Worm (Caenorhabditis elegans) whole organism, L1 larva: ENCODE data around the gene pcn-1.

Experiments
- C16A3.4 ChIP-seq: fragments of 150-350 bp; optimal IDR thresholded peaks from 2 replicates; lab custom pipeline; 2014; ENCODE audit warnings: missing biosample characterization, missing genetic modification characterization
- F16B12.6 ChIP-seq: fragments of 150-350 bp; optimal IDR thresholded peaks from 2 replicates; lab custom pipeline; 2014; ENCODE audit warnings: missing biosample characterization, missing genetic modification characterization
- aly-2 ChIP-seq: fragments of 150-350 bp; optimal IDR thresholded peaks from 2 replicates; lab custom pipeline; 2014; ENCODE audit warnings: missing biosample characterization, missing genetic modification characterization
- ceh-63 ChIP-seq: fragments of 200-800 bp; sonication (Bioruptor generic); optimal IDR thresholded peaks from 2 replicates; lab custom pipeline; 2018; ENCODE audit warnings: mild to moderate bottlenecking, missing genetic modification characterization, missing compliant biosample characterization
- ceh-8 ChIP-seq: fragments of 200-800 bp; sonication (Bioruptor generic); optimal IDR thresholded peaks from 2 replicates; lab custom pipeline; 2018; ENCODE audit warnings: mild to moderate bottlenecking, missing genetic modification characterization, moderate library complexity, missing compliant biosample characterization
- ceh-82 ChIP-seq, 3 experiments: fragments of 150-350 bp in 1 of 3; sonication (generic microtip) in 2 of 3; optimal IDR thresholded peaks; 2 replicates each; lab custom pipeline; 2014 to 2017; ENCODE audit warnings: missing biosample characterization in 3 of 3, missing genetic modification characterization in 3 of 3
- ceh-88 ChIP-seq: fragments of 200-800 bp; sonication (Bioruptor generic); IDR thresholded peaks from 2 replicates; pipeline ENCODE4 v1.3.6; 2022; ENCODE audit warnings: missing genetic modification characterization, missing compliant biosample characterization
- dpl-1 ChIP-seq, 3 experiments: fragments of 150-350 bp in 2 of 3; sonication (generic microtip) in 1 of 3; optimal IDR thresholded peaks; 2 replicates each; lab custom pipeline; 2014 to 2017; ENCODE audit warnings: missing biosample characterization in 3 of 3, missing genetic modification characterization in 3 of 3, missing genetic modification reagents in 3 of 3
- efl-1 ChIP-seq, 4 experiments: fragments of 150-350 bp; optimal IDR thresholded peaks in 3 of 4; peaks in 1 of 4; 1 replicate in 1 of 4; 2 replicates in 3 of 4; lab custom pipeline; 2014; ENCODE audit warnings: missing biosample characterization in 2 of 4, missing genetic modification characterization in 2 of 4, missing genetic modification reagents in 2 of 4
- efl-3 ChIP-seq: fragments of 200-800 bp; sonication (Bioruptor generic); optimal IDR thresholded peaks from 2 replicates; lab custom pipeline; 2018; ENCODE audit warnings: mild to moderate bottlenecking, missing genetic modification characterization, missing compliant biosample characterization
- elt-3 ChIP-seq, 6 experiments: fragments of 150-350 bp in 1 of 6; sonication (generic microtip); optimal IDR thresholded peaks; 2 replicates each; lab custom pipeline; 2017 to 2018; ENCODE audit warnings: missing biosample characterization in 6 of 6, missing genetic modification characterization in 6 of 6, inconsistent platforms in 1 of 6
- fkh-4 ChIP-seq: sonication (generic microtip); optimal IDR thresholded peaks from 2 replicates; lab custom pipeline; 2016; ENCODE audit warnings: missing compliant biosample characterization, missing genetic modification characterization, borderline replicate concordance
- fkh-8 ChIP-seq: sonication (generic microtip); optimal IDR thresholded peaks from 2 replicates; lab custom pipeline; 2016; ENCODE audit warnings: mild to moderate bottlenecking, missing genetic modification characterization, missing compliant biosample characterization
- fos-1 ChIP-seq: fragments of 150-350 bp; optimal IDR thresholded peaks from 2 replicates; lab custom pipeline; 2014; ENCODE audit warnings: missing biosample characterization, missing genetic modification characterization
- grh-1 ChIP-seq: fragments of 200-800 bp; sonication (Bioruptor generic); IDR thresholded peaks from 2 replicates; pipeline ENCODE4 v1.3.6; 2022; ENCODE audit warnings: missing genetic modification reagents, missing genetic modification characterization, missing compliant biosample characterization
- jun-1 ChIP-seq: fragments of 150-350 bp; optimal IDR thresholded peaks from 2 replicates; lab custom pipeline; 2014; ENCODE audit warnings: missing biosample characterization, missing genetic modification reagents, missing genetic modification characterization
- lin-13 ChIP-seq: fragments of 150-350 bp; optimal IDR thresholded peaks from 2 replicates; lab custom pipeline; 2014; ENCODE audit warnings: missing biosample characterization, missing genetic modification reagents, missing genetic modification characterization
- lin-14 ChIP-seq: fragments of 200-800 bp; sonication (Bioruptor generic); optimal IDR thresholded peaks from 2 replicates; lab custom pipeline; 2018; ENCODE audit warnings: mild to moderate bottlenecking, missing genetic modification characterization, moderate library complexity, missing compliant biosample characterization
- lin-39 ChIP-seq: fragments of 150-350 bp; optimal IDR thresholded peaks from 2 replicates; lab custom pipeline; 2014; ENCODE audit warnings: missing biosample characterization, missing genetic modification reagents, missing genetic modification characterization
- lir-3 ChIP-seq: sonication (generic microtip); optimal IDR thresholded peaks from 2 replicates; lab custom pipeline; 2016; ENCODE audit warnings: mild to moderate bottlenecking, missing genetic modification characterization, moderate library complexity, missing compliant biosample characterization; ENCODE audit not compliant: poor library complexity
- lsy-2 ChIP-seq, 2 experiments: fragments of 150-350 bp; optimal IDR thresholded peaks; 2 replicates each; lab custom pipeline; 2014; ENCODE audit warnings: missing biosample characterization in 2 of 2, missing genetic modification characterization in 2 of 2
- mab-9 ChIP-seq: fragments of 200-800 bp; sonication (Bioruptor generic); IDR thresholded peaks from 2 replicates; pipeline ENCODE4 v1.3.6; 2022; ENCODE audit warnings: missing genetic modification reagents, missing genetic modification characterization, missing compliant biosample characterization
- mep-1 ChIP-seq: fragments of 150-350 bp; optimal IDR thresholded peaks from 2 replicates; lab custom pipeline; 2014; ENCODE audit warnings: missing biosample characterization, missing genetic modification characterization
- nhr-11 ChIP-seq: fragments of 150-350 bp; optimal IDR thresholded peaks from 2 replicates; lab custom pipeline; 2014; ENCODE audit warnings: missing biosample characterization, missing genetic modification characterization
- nhr-19 ChIP-seq: fragments of 200-800 bp; sonication (Bioruptor generic); conservative IDR thresholded peaks from 2 replicates; pipeline ENCODE4 v1.3.6; 2022; ENCODE audit warnings: missing genetic modification characterization, missing compliant biosample characterization
- nhr-47 ChIP-seq: sonication (generic microtip); optimal IDR thresholded peaks from 2 replicates; lab custom pipeline; 2016; ENCODE audit warnings: mild to moderate bottlenecking, missing genetic modification characterization, moderate library complexity, missing compliant biosample characterization
- nhr-76 ChIP-seq: sonication (generic microtip); optimal IDR thresholded peaks from 2 replicates; lab custom pipeline; 2017; ENCODE audit warnings: missing biosample characterization, missing genetic modification characterization
- nhr-85 ChIP-seq: sonication (generic microtip); peaks from one replicate; lab custom pipeline; 2016; ENCODE audit warnings: missing genetic modification characterization, inconsistent platforms, missing compliant biosample characterization
- pqm-1 ChIP-seq: sonication (generic microtip); optimal IDR thresholded peaks from 3 replicates; lab custom pipeline; 2017; ENCODE audit warnings: missing biosample characterization, missing genetic modification characterization
- skn-1 ChIP-seq: fragments of 150-350 bp; optimal IDR thresholded peaks from 2 replicates; lab custom pipeline; 2014; ENCODE audit warnings: missing biosample characterization, missing genetic modification characterization
- snu-23 ChIP-seq: sonication (generic microtip); optimal IDR thresholded peaks from 2 replicates; lab custom pipeline; 2016; ENCODE audit warnings: missing genetic modification characterization, missing compliant biosample characterization
- sox-4 ChIP-seq: sonication (generic microtip); optimal IDR thresholded peaks from 2 replicates; lab custom pipeline; 2016; ENCODE audit warnings: missing genetic modification characterization, missing compliant biosample characterization
- sptf-1 ChIP-seq: fragments of 150-350 bp; optimal IDR thresholded peaks from 2 replicates; lab custom pipeline; 2014; ENCODE audit warnings: missing biosample characterization, missing genetic modification characterization
- sup-37 ChIP-seq: fragments of 200-800 bp; sonication (Bioruptor generic); optimal IDR thresholded peaks from 2 replicates; lab custom pipeline; 2018; ENCODE audit warnings: mild to moderate bottlenecking, missing genetic modification characterization, missing compliant biosample characterization
- unc-130 ChIP-seq: fragments of 150-350 bp; optimal IDR thresholded peaks from 2 replicates; lab custom pipeline; 2017; ENCODE audit warnings: missing biosample characterization, missing genetic modification characterization, inconsistent platforms
- unc-86 ChIP-seq: sonication (generic microtip); optimal IDR thresholded peaks from 2 replicates; lab custom pipeline; 2016; ENCODE audit warnings: missing genetic modification characterization, missing compliant biosample characterization
- xbp-1 ChIP-seq: sonication (generic microtip); optimal IDR thresholded peaks from 2 replicates; lab custom pipeline; 2016; ENCODE audit warnings: missing genetic modification characterization, missing compliant biosample characterization
- zip-4 ChIP-seq: fragments of 200-800 bp; sonication (Bioruptor generic); optimal IDR thresholded peaks from 2 replicates; lab custom pipeline; 2018; ENCODE audit warnings: mild to moderate bottlenecking, missing genetic modification characterization, moderate library complexity, missing compliant biosample characterization
- ztf-4 ChIP-seq: fragments of 150-350 bp; optimal IDR thresholded peaks from 2 replicates; lab custom pipeline; 2014; ENCODE audit warnings: missing biosample characterization, missing genetic modification characterization

Gene pcn-1

DNA sequence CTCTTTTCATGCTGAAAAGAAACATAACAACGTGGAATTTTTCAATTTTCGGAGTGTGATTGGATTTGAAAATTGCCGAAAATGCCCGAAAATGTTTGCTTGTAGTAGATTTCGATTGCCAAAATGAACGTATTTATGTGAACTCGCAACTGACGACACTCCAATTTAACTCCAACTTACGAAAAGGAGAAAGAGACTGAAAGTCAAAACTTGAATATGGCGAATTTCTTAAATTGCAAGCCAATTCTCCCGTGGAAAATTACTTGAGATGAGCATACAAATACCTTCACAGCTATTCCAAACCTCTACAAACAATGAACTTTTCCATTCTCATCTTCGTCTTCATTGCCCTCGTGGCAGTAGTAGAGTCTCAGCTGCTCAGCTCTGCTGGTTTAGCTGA is 33.4 kb upstream of the pcn-1 start:
- TF ChIP-seq grh-1 (GFP tag; lab: Robert Waterston, UW) (no peak), fos-1 (tag; lab: Kevin White, UChicago) (no peak), jun-1 (no peak), ceh-63 (GFP tag; lab: Kevin White, UChicago) (no peak), nhr-11 (no peak), lin-39 (tag; lab: Kevin White, UChicago) (no peak), sox-4 (tag; lab: Kevin White, UChicago) (no peak), fkh-4 (no peak), mep-1 (no peak), fkh-8 (no peak), zip-4 (GFP tag; lab: Kevin White, UChicago) (no peak)

DNA sequence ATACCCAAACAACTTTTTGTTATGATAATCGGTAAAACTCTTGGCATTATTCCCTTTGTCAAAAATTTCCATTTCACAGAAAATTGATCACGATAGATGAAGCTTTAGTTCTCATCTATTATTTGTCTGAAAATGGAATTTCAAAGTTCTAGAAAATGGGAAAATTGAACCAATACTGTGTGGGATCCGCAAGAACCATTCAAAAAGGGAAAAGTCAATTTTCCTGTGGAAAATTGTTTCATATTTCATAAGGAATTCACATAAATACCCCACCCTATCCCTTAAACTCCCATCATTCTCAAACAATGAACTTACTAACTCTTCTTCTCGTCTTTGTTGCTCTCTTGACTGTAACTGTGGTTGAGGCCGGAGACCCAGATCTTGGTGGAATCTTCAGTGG is 31.6 kb upstream of the pcn-1 start, which contains the start of the genes C35B1.9 and C35B1.3:
TSS of gene C35B1.9 (minus strand) at position 101 of the 400 bp plus-strand sequence.
TSS of gene C35B1.3 (plus strand) at position 306 of the 400 bp plus-strand sequence.
- TF ChIP-seq skn-1 (no peak), ztf-4 (tag; lab: Kevin White, UChicago) (no peak), lir-3 (tag; lab: Kevin White, UChicago) (no peak), sup-37 (GFP tag; lab: Kevin White, UChicago) (no peak), ceh-88 (GFP tag; lab: Robert Waterston, UW) (no peak), unc-130 (tag; lab: Kevin White, UChicago) (no peak), mab-9 (GFP tag; lab: Robert Waterston, UW) (no peak)

DNA sequence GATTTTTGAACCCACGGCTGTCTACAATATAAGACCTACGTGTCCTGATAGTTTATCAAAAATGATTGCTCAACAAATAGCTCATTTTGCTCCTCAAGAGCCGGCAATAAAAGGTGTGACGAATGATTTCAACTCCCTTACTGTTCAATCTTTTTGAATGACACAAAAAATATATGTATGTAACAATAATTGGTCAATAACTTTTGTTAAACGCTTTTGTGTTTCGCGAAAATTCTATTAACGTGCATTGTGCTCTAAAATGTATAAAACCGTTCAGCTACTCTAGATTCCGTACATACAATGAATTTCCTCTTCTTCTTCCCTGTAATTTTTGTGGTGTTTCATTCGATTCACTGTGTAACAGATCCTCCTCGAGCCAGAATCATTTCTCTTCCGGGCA is 30.3 kb upstream of the pcn-1 start, which contains the start of gene C35B1.4:
TSS of gene C35B1.4 (plus strand) at position 301 of the 400 bp plus-strand sequence.
- TF ChIP-seq pqm-1 (tag; lab: Kevin White, UChicago) (no peak), nhr-11 (no peak), skn-1 (no peak), snu-23 (no peak)
- TF ChIP-seq, all 84 proteins: peak for 0

DNA sequence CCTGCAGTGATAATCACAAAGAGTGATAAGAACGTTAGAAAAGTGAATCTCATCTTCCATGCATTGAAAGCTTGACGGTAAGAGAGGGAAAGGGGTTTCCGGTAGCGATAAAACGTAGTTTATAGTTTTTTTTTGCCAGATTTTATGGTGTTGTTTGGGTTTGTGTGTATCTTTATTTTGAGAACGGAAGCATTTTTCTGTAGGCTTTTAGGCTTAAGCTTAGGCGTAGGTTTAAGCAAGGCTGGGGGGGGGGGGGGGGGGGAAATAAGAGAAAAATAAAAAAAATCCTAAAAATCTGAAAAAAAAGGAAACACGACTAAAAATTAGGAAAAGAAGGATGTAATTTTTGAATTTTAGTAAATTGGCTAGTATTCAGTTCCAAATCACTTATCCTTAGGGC is 29.7 kb upstream of the pcn-1 start, which contains the start of gene C35B1.8:
TSS of gene C35B1.8 (minus strand) at position 101 of the 400 bp plus-strand sequence.
- TF ChIP-seq ceh-63 (GFP tag; lab: Kevin White, UChicago) (no peak), grh-1 (GFP tag; lab: Robert Waterston, UW) (no peak), C16A3.4 (tag; lab: Kevin White, UChicago) (no peak), sox-4 (tag; lab: Kevin White, UChicago) (no peak), lin-13 (GFP tag; lab: Kevin White, UChicago) (no peak), xbp-1 (no peak), jun-1 (no peak), skn-1 (no peak), unc-86 (tag; lab: Kevin White, UChicago) (no peak)

DNA sequence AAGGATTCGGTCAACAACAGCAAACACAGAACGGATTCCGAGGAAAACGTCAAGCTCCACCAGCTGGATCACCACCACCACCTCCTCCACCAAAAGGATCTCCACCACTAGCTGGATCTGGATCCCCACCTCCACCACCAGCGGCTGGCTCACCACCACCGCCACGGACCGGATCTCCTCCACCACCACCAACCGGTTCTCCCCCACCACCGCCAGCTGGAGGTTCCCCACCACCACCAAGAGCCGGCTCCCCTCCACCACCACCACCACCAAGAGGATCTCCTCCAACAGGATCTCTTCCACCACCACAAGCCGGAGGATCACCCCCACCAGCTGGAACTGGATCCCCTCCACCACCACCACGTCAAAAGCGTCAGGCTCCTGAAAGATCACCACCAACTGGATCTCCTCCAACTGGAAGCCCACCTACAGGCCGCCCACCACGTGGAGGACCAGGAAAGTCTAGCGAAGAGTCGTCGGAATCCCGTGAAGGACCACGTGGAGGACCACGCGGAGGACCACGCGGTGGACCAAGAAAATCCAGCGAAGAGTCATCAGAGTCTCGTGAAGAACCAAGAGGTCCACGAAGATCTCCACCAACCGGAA is 27.5 kb upstream of the pcn-1 start:
- no peak for TF ChIP-seq mab-9 (GFP tag; lab: Robert Waterston, UW)
- peak; percentile 44 for TF ChIP-seq ceh-8 (GFP tag; lab: Kevin White, UChicago)
- no peak for TF ChIP-seq efl-1 (optimal IDR thresholded peaks at IDR 0.05; lab: Kevin White, UChicago)
- TF ChIP-seq efl-1 (GFP tag; optimal IDR thresholded peaks at IDR 0.05 in 1 of 2; lab: Kevin White, UChicago) = peak in 1 of 2 experiments; percentile 15

DNA sequence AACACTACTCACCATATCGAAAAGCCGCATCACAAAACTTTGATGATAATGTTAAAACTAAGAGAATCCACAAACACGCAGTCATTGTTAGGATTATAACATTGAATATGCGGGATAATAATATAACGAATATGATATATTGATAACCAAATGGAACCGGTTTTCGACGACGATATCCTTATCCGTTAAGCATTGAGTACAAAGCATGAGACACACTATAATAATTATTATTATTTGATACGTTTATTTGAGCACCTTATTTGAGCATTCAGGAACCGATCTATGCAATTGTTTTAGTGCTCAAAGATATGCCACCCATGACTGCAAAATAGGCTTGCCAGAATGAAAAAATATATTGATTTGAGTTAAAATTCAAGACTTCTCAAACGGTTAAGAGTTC is 25.4 kb upstream of the pcn-1 start, which contains the start of gene W03D2.9:
TSS of gene W03D2.9 (minus strand) at position 101 of the 400 bp plus-strand sequence.
- TF ChIP-seq efl-3 (GFP tag; lab: Kevin White, UChicago) (no peak), pqm-1 (tag; lab: Kevin White, UChicago) (no peak), lin-14 (GFP tag; lab: Kevin White, UChicago) (no peak), aly-2 (tag; lab: Kevin White, UChicago) (no peak), nhr-76 (tag; lab: Kevin White, UChicago) (no peak), efl-1 (optimal IDR thresholded peaks at IDR 0.05; lab: Kevin White, UChicago) (no peak), efl-1 (GFP tag; optimal IDR thresholded peaks at IDR 0.05 in 1 of 2; lab: Kevin White, UChicago) (no peak), elt-3 (tag; optimal IDR thresholded peaks at IDR 0.05; lab: Kevin White, UChicago) (no peak), unc-130 (tag; lab: Kevin White, UChicago) (no peak), F16B12.6 (tag; lab: Kevin White, UChicago) (no peak), nhr-47 (no peak), sup-37 (GFP tag; lab: Kevin White, UChicago) (no peak), dpl-1 (GFP tag; optimal IDR thresholded peaks at IDR 0.05; lab: Kevin White, UChicago) (no peak), nhr-19 (GFP tag; lab: Robert Waterston, UW) (no peak), lsy-2 (tag; optimal IDR thresholded peaks at IDR 0.05; lab: Kevin White, UChicago) (no peak), ceh-82 (tag; optimal IDR thresholded peaks at IDR 0.05; lab: Kevin White, UChicago) (no peak), lir-3 (tag; lab: Kevin White, UChicago) (no peak), sptf-1 (tag; lab: Kevin White, UChicago) (no peak), nhr-85 (tag; lab: Kevin White, UChicago) (no peak), snu-23 (no peak), ztf-4 (tag; lab: Kevin White, UChicago) (no peak)
